Fruit fly (Drosophila melanogaster): Measurements from ENCODE around the gene Setd3.

Setd3 gene

DNA sequence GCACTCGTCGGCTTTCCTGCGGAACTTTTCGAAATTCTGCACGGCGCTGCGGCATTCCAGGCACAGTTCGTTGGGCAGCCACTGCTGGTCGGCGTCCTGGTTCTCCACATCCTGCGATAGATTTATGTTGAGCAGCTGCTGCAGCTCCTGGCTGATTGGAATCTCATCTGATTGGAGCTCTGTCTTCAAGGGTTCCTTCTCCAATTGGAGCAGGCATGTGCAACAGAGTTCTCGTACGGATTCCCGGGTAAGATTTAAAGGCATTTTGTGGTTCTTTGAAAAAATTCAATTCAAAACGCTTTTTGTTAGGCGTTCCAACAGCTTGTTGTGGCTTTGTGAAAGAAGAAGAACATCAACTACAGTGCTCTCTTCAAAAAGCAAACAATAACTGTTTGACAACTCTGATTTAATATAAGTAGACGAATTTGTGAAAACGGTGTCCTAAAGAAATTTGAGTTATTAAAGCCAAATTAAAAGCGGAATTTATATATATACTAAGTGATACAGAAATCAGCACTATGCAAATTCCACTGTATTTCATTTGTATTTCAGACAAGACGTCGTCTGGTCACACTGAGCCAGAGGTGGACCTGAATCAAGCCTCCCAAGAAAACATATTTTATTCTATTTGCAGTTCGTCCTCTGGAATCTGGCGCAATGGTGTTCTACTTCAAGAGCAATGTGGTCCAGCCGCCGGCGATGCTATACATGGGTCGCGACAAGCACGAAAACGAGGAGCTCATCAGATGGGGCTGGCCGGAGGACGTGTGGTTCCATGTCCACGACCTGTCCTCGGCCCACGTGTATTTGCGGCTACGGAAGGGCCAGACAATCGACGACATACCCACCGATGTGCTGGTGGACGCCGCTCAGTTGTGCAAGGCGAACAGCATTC lies 45.0 kb upstream of the Setd3 start, which contains the start of the genes CG3032 and CG4593 (continued):
- peak; percentile 31 for TF ChIP-seq nau (GFP tag; optimal IDR thresholded peaks at IDR 0.05)
- no peak for TF ChIP-seq toy (GFP tag; IDR thresholded peaks at IDR 0.05)
- TF ChIP-seq CG10462 (GFP tag; optimal IDR thresholded peaks at IDR 0.05): peak; percentile 36
- peak; percentile 17 for TF ChIP-seq Spps (tag; optimal IDR thresholded peaks at IDR 0.05)
- peak; percentile 81 for TF ChIP-seq CG15269 (tag; optimal IDR thresholded peaks at IDR 0.05)
- TF ChIP-seq CG12659 (GFP tag; optimal IDR thresholded peaks at IDR 0.05): peak; percentile 81
- TF ChIP-seq trh (GFP tag; optimal IDR thresholded peaks at IDR 0.05): peak; percentile 1
- TF ChIP-seq CG1647 (GFP tag; optimal IDR thresholded peaks at IDR 0.05): peak; percentile 66
- TF ChIP-seq CG1233 (GFP tag; optimal IDR thresholded peaks at IDR 0.05): peak; percentile 64
- TF ChIP-seq sens-2 (GFP tag; IDR thresholded peaks at IDR 0.05): peak; percentile 63
- TF ChIP-seq CG30403 (GFP tag; optimal IDR thresholded peaks at IDR 0.05): peak; percentile 87
- peak; percentile 47 for TF ChIP-seq slp2 (GFP tag; optimal IDR thresholded peaks at IDR 0.05)
- TF ChIP-seq CG15696 (tag; optimal IDR thresholded peaks at IDR 0.05): peak; percentile 37
- TF ChIP-seq CG9876 (GFP tag; optimal IDR thresholded peaks at IDR 0.05): no peak
- TF ChIP-seq NfI (GFP tag; optimal IDR thresholded peaks at IDR 0.05): peak; percentile 80
- TF ChIP-seq NC2β (GFP tag; optimal IDR thresholded peaks at IDR 0.05): peak; percentile 67
- peak in 1 of 3 experiments; percentile 32 for TF ChIP-seq Stat92E (GFP tag; optimal IDR thresholded peaks at IDR 0.05)
- peak; percentile 68 for TF ChIP-seq trem (tag; optimal IDR thresholded peaks at IDR 0.05)
- peak; percentile 81 for TF ChIP-seq Chrac-16 (GFP tag; optimal IDR thresholded peaks at IDR 0.05)
- TF ChIP-seq sna (GFP tag; IDR thresholded peaks at IDR 0.05; ENCODE audit: partially characterized antibody): no peak
- TF ChIP-seq Antp (GFP tag; optimal IDR thresholded peaks at IDR 0.05): peak; percentile 69
- TF ChIP-seq shn (GFP tag; optimal IDR thresholded peaks at IDR 0.05): peak; percentile 48
- TF ChIP-seq CG31224 (GFP tag; IDR thresholded peaks at IDR 0.05): peak; percentile 82
- TF ChIP-seq grau (tag; optimal IDR thresholded peaks at IDR 0.05): peak; percentile 97
- TF ChIP-seq so (GFP tag; IDR thresholded peaks at IDR 0.05): peak; percentile 82
- TF ChIP-seq H15 (GFP tag; IDR thresholded peaks at IDR 0.05): peak; percentile 84
- no peak for TF ChIP-seq Opbp (GFP tag; IDR thresholded peaks at IDR 0.05; ENCODE audit: partially characterized antibody)
- TF ChIP-seq CG10959 (GFP tag; IDR thresholded peaks at IDR 0.05): peak; percentile 37; the same call in 1 of the 2 replicates
- TF ChIP-seq CG14710 (tag; optimal IDR thresholded peaks at IDR 0.05): peak; percentile 68
- no peak for TF ChIP-seq Doc3 (GFP tag; IDR thresholded peaks at IDR 0.05; ENCODE audit: partially characterized antibody)
- no peak for TF ChIP-seq CG4328 (GFP tag; optimal IDR thresholded peaks at IDR 0.05)
- no peak for TF ChIP-seq br (optimal IDR thresholded peaks at IDR 0.05)
- peak; percentile 62 for TF ChIP-seq CG12299 (tag; optimal IDR thresholded peaks at IDR 0.05)
- peak in 1 of 3 experiments; percentile 42 for TF ChIP-seq lola (GFP tag; optimal IDR thresholded peaks at IDR 0.05)
- peak; percentile 68 for TF ChIP-seq CG9797 (GFP tag; optimal IDR thresholded peaks at IDR 0.05)
- peak; percentile 54 for TF ChIP-seq gcm2 (GFP tag; optimal IDR thresholded peaks at IDR 0.05)
- TF ChIP-seq Sox100B (GFP tag; optimal IDR thresholded peaks at IDR 0.05): peak; percentile 47
- no peak; the same call in 1 of the 2 replicates for TF ChIP-seq Lim3 (GFP tag; IDR thresholded peaks at IDR 0.05)
- TF ChIP-seq CG12104 (GFP tag; optimal IDR thresholded peaks at IDR 0.05): peak; percentile 34
- no peak for TF ChIP-seq TFAM (GFP tag; optimal IDR thresholded peaks at IDR 0.05)
- TF ChIP-seq exex (tag; optimal IDR thresholded peaks at IDR 0.05): peak; percentile 23
- TF ChIP-seq sd (tag; optimal IDR thresholded peaks at IDR 0.05): peak; percentile 94
- TF ChIP-seq al (GFP tag; IDR thresholded peaks at IDR 0.05): peak; percentile 87
- TF ChIP-seq unpg (GFP tag; optimal IDR thresholded peaks at IDR 0.05): peak; percentile 86
- TF ChIP-seq CG11504 (tag; optimal IDR thresholded peaks at IDR 0.05): peak; percentile 75
- TF ChIP-seq CG2875 (GFP tag; optimal IDR thresholded peaks at IDR 0.05): peak; percentile 16
- TF ChIP-seq CG11398 (GFP tag; optimal IDR thresholded peaks at IDR 0.05): peak; percentile 40
- TF ChIP-seq CG32767 (GFP tag; IDR thresholded peaks at IDR 0.05): peak; percentile 87
